Worm (Caenorhabditis elegans): ENCODE results near the gene acl-8.

ce11 chrV:6424055-6424454, 26.6 kb upstream of the acl-8 start, which contains the start of gene urb-1:
- TF ChIP-seq ceh-36 (tag; optimal IDR thresholded peaks at IDR 0.05), result no peak
- no peak for TF ChIP-seq pes-1 (GFP tag; IDR thresholded peaks at IDR 0.05)
- peak; percentile 17 for TF ChIP-seq ama-1 (optimal IDR thresholded peaks at IDR 0.05)
- TF ChIP-seq tra-4 (tag; optimal IDR thresholded peaks at IDR 0.05), result no peak
- TF ChIP-seq tbx-11 (GFP tag; IDR thresholded peaks at IDR 0.05), result no peak
- no peak for TF ChIP-seq scrt-1 (GFP tag; IDR thresholded peaks at IDR 0.05)
- no peak for TF ChIP-seq hmbx-1 (tag; optimal IDR thresholded peaks at IDR 0.05)
- TF ChIP-seq F13C5.2 (tag; optimal IDR thresholded peaks at IDR 0.05), result no peak
- no peak for TF ChIP-seq hnd-1 (tag; optimal IDR thresholded peaks at IDR 0.05)
- TF ChIP-seq flt-1 (GFP tag; IDR thresholded peaks at IDR 0.05), result no peak
- no peak for TF ChIP-seq ets-7 (tag; optimal IDR thresholded peaks at IDR 0.05)
- no peak for TF ChIP-seq sea-1 (GFP tag; conservative IDR thresholded peaks at IDR 0.05)
- no peak for TF ChIP-seq B0310.2 (tag; optimal IDR thresholded peaks at IDR 0.05)
